Fruit fly (Drosophila melanogaster): ENCODE measurements around the gene T48.

Gene T48

DNA sequence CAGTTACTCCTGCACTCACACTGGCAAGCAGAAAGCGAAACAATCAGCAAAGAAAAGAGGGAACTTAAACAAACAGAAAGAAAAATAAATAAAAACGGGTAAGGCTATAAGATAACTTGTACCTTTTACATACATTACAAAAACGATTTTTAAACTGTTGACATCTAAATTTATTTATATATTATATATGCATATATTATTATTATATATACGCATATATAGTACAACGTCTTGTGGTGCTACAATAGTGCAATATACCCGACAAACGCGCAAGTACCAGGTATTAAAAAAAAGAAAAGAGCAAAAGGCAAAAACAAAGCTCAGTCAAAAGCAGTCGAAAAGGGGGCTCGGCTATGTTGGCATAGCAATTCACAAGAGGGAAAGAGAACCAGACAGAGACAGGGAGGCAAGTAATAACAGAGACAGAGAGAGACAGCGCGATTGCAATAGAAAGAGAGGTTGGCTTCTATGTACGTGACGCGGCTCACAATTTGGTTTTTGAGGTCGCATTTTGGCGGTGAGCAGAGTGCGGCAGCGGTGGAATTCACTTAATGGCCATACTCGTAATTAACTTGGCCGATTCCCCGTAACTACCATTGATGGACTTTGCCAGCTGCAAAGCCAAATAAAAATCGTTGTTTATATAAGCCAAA is 72.6 kb downstream of the T48 start (continued):
- peak; percentile 73 for TF ChIP-seq woc (GFP tag; optimal IDR thresholded peaks at IDR 0.05)
- no peak for TF ChIP-seq N (GFP tag; optimal IDR thresholded peaks at IDR 0.05)
- peak; percentile 79 for TF ChIP-seq HLH106 (tag; optimal IDR thresholded peaks at IDR 0.05)
- TF ChIP-seq Dif (GFP tag; optimal IDR thresholded peaks at IDR 0.05; ENCODE audit: partially characterized antibody) = no peak
- peak; percentile 14 for TF ChIP-seq jim (GFP tag; optimal IDR thresholded peaks at IDR 0.05)
- peak; percentile 5 for TF ChIP-seq Vsx2 (GFP tag; optimal IDR thresholded peaks at IDR 0.05; ENCODE audit: partially characterized antibody)
- peak; percentile 13 for TF ChIP-seq CG9705 (GFP tag; optimal IDR thresholded peaks at IDR 0.05)

DNA sequence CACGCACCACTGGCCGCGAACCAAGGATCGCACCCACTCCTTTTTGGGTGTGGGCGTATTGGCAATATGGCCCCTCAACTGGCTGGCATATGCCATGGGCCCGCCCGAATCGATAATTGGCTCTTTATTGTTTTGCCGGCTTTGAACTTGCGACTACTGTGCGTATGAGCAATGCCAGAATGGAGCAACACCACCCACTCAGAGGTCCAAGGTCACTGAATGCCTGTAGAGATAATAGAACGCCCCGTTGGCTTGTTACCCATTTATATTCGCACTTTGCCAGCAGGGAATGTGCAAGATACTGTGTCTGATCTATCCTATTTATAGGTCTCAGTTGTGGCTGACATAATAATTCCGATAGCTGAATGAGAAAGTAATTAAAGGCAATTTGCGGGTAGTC is 74.0 kb downstream of the T48 start:
- no peak for TF ChIP-seq dl (GFP tag; optimal IDR thresholded peaks at IDR 0.05; ENCODE audit: insufficient read depth in 1 of 2, partially characterized antibody in 2 of 2)
- no peak for TF ChIP-seq tai (GFP tag; optimal IDR thresholded peaks at IDR 0.05)
- TF ChIP-seq Hnf4 (GFP tag; optimal IDR thresholded peaks at IDR 0.05) = no peak
- no peak for TF ChIP-seq Hr83 (GFP tag; optimal IDR thresholded peaks at IDR 0.05; ENCODE audit: poor library complexity, severe bottlenecking)
- no peak for TF ChIP-seq CG32264 (GFP tag; optimal IDR thresholded peaks at IDR 0.05)
- no peak for TF ChIP-seq CrebA (GFP tag; optimal IDR thresholded peaks at IDR 0.05; ENCODE audit: borderline replicate concordance)

DNA sequence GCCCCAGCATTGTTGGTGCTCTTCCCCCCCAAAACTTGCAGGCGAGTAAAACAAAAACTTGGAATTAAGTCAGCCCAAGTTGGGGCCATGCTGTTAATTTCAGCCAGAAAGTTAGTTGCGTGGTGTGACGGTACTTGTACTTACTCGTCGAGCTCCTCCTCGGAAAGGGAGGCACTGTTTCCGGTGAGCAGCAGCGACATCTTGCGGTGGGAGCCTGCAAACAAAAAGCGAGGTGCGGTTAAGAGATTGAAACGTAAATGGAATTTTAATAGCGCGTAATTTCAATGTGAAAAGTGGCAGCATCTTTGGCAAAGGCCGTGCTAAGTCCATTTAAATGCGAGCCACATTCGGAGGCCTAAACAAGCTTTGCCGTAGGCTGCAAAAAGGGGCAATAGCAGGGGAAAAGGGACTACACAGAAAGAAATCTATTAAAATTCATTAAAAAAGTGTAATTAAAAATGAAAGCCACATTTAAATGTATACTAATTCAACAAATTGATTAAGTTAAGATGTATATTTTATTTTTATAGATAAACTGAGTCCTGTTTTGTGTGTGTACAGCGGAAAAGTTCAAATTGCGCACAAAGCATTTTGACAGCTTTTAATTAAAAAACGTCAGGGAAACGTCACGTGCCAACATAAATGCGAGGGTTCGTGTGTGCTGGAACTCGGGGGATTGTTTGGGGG is 75.0 kb downstream of the T48 start:
- TF ChIP-seq usp (GFP tag; optimal IDR thresholded peaks at IDR 0.05) (no peak), CG32264 (GFP tag; optimal IDR thresholded peaks at IDR 0.05) (no peak), Hr78 (GFP tag; optimal IDR thresholded peaks at IDR 0.05) (no peak), tai (GFP tag; optimal IDR thresholded peaks at IDR 0.05) (no peak), lola (GFP tag; optimal IDR thresholded peaks at IDR 0.05) (no peak), dl (GFP tag; optimal IDR thresholded peaks at IDR 0.05; ENCODE audit: insufficient read depth in 1 of 2, partially characterized antibody in 2 of 2) (no peak), jim (GFP tag; optimal IDR thresholded peaks at IDR 0.05) (no peak), dmrt93B (GFP tag; optimal IDR thresholded peaks at IDR 0.05) (no peak), Dif (GFP tag; optimal IDR thresholded peaks at IDR 0.05; ENCODE audit: partially characterized antibody) (no peak), Jra (GFP tag; optimal IDR thresholded peaks at IDR 0.05) (no peak), OdsH (GFP tag; optimal IDR thresholded peaks at IDR 0.05) (no peak), Mio (GFP tag; optimal IDR thresholded peaks at IDR 0.05) (no peak), CrebA (GFP tag; optimal IDR thresholded peaks at IDR 0.05; ENCODE audit: borderline replicate concordance) (no peak), sv (GFP tag; optimal IDR thresholded peaks at IDR 0.05) (no peak)

DNA sequence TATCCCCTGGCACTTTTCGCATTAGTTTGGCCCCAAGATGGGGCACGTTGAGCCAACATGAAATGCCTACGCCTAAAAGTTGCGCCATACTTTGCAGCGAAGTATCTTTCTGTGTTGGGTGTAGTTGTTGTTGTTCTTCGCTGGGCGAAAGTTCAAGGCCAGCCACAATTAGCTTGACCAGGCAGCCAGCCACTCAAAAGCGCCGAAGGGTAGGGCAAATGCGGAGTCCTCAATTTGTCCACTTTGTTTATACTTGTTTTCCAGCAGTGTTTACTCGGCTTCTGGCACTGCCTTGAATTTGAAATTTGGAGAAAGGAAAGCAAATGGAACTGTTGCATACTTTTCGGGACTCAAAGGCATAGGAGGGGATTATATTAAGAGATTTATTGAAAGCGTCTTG is 75.6 kb downstream of the T48 start:
- no peak for TF ChIP-seq Sp1 (GFP tag; optimal IDR thresholded peaks at IDR 0.05)
- TF ChIP-seq brk (GFP tag; optimal IDR thresholded peaks at IDR 0.05) = no peak
- no peak for TF ChIP-seq Mio (GFP tag; optimal IDR thresholded peaks at IDR 0.05)
- peak; percentile 3 for TF ChIP-seq Myc (optimal IDR thresholded peaks at IDR 0.05)
- no peak for TF ChIP-seq Dif (GFP tag; optimal IDR thresholded peaks at IDR 0.05; ENCODE audit: partially characterized antibody)
- TF ChIP-seq N (GFP tag; optimal IDR thresholded peaks at IDR 0.05) = peak; percentile 15
- no peak for TF ChIP-seq CG9705 (GFP tag; optimal IDR thresholded peaks at IDR 0.05)

DNA sequence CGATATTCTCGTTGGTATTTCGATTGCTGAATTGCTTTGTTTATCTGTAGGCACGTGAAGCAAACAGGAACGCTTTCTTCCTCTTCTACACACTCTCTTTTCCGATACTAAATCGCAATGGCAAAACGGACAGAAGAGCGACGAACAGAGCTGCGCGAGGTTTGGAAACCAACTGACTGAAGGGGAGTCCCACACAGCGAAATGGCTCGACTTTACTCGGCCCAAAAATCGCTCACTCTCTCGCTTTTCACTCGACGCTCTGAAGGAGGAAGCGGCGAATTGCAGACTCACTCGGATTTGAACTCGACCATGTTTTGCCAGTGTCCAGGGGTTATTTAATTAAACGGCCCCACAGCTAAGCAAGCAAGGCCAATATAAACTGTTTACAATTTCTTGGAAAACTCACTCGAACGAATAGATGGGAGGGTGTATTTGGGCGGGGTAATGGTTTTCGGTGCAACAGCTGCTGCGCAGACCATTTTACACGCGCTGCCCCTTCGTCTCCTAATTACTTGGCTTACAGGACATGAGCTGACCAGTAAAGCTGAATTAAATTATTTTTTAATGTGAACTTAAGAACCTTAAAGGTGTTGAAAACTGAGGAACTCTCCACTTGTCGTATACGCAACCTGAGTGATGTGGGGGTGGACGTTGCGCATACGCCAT is 76.9 kb downstream of the T48 start, which contains the start of gene CG6330:
Gene CG6330 (minus strand): TSS at position 178 of the 666 bp plus-strand sequence.
- no peak for TF ChIP-seq dl (GFP tag; optimal IDR thresholded peaks at IDR 0.05; ENCODE audit: insufficient read depth in 1 of 2, partially characterized antibody in 2 of 2)
- TF ChIP-seq Rel (GFP tag; optimal IDR thresholded peaks at IDR 0.05) = no peak
- TF ChIP-seq Rel (tag; optimal IDR thresholded peaks at IDR 0.05) = peak; percentile 64

DNA sequence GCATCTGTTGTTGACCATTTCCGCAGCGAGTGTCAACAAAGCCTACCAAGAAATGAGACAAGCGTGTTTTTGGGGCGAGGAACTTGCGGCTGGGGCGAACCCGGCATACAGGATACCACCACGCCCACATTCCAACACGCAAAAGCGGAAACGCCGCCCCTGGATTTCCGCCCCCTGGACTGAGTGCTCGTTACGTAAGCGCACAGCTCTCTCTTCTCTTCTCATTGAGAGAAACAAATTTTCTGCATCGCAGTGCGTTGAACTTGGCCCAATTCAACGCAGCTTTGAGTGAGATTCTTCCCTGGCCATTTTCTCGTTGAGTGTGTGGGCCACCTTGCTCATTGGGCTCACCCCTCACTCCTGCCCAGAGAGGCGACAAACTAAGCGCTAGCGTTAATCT is 79.0 kb downstream of the T48 start:
- TF ChIP-seq dl (GFP tag; optimal IDR thresholded peaks at IDR 0.05; ENCODE audit: insufficient read depth in 1 of 2, partially characterized antibody in 2 of 2) (peak in 1 of 2 experiments; percentile 5), HLH106 (tag; optimal IDR thresholded peaks at IDR 0.05) (no peak)

Measured in whole organism, wandering third instar larva.